Worm (Caenorhabditis elegans) whole organism, mixed stage, embryonic: ENCODE measurements around the gene F44G4.5.
A peak's percentile ranks its signal among the peaks of the same experiment; 100 is the strongest.

Experiments used
- M03D4.4 ChIP-seq: sonication (generic microtip); optimal IDR thresholded peaks from 2 replicates; lab custom pipeline; 2017; ENCODE audit warnings: mild to moderate bottlenecking, missing genetic modification characterization, missing compliant biosample characterization
- bed-3 ChIP-seq: fragments of 200-800 bp; sonication (Bioruptor generic); optimal IDR thresholded peaks from 3 replicates; lab custom pipeline; 2018; ENCODE audit warnings: mild to moderate bottlenecking, missing genetic modification characterization, moderate library complexity, missing compliant biosample characterization
- blmp-1 ChIP-seq: fragments of 150-350 bp; optimal IDR thresholded peaks from 2 replicates; lab custom pipeline; 2014; ENCODE audit warnings: missing biosample characterization, missing genetic modification characterization
- ceh-39 ChIP-seq: fragments of 150-350 bp; optimal IDR thresholded peaks from 2 replicates; lab custom pipeline; 2014; ENCODE audit warnings: missing biosample characterization, missing genetic modification characterization
- ceh-43 ChIP-seq: fragments of 200-800 bp; sonication (Bioruptor generic); optimal IDR thresholded peaks from 2 replicates; lab custom pipeline; 2018; ENCODE audit warnings: mild to moderate bottlenecking, missing genetic modification characterization, moderate library complexity, missing compliant biosample characterization
- ces-1 ChIP-seq: fragments of 150-350 bp; optimal IDR thresholded peaks from 2 replicates; lab custom pipeline; 2014; ENCODE audit warnings: missing biosample characterization, missing genetic modification reagents, missing genetic modification characterization
- cnd-1 ChIP-seq: fragments of 200-800 bp; sonication (Bioruptor generic); optimal IDR thresholded peaks from 2 replicates; lab custom pipeline; 2018; ENCODE audit warnings: mild to moderate bottlenecking, missing genetic modification characterization, missing compliant biosample characterization
- drap-1 ChIP-seq: fragments of 200-800 bp; sonication (Bioruptor generic); optimal IDR thresholded peaks from 3 replicates; lab custom pipeline; 2018; ENCODE audit warnings: mild to moderate bottlenecking, missing genetic modification characterization, missing compliant biosample characterization
- elt-1 ChIP-seq: sonication (generic microtip); optimal IDR thresholded peaks from 2 replicates; lab custom pipeline; 2017; ENCODE audit warnings: missing genetic modification characterization, mild to moderate bottlenecking, missing compliant biosample characterization, antibody characterized with exemption, moderate library complexity, borderline replicate concordance; ENCODE audit not compliant: insufficient read depth
- elt-3 ChIP-seq: fragments of 150-350 bp; optimal IDR thresholded peaks from 2 replicates; lab custom pipeline; 2014; ENCODE audit warnings: missing biosample characterization, missing genetic modification characterization
- flh-1 ChIP-seq: fragments of 200-800 bp; sonication (Bioruptor generic); optimal IDR thresholded peaks from 2 replicates; lab custom pipeline; 2018; ENCODE audit warnings: mild to moderate bottlenecking, missing genetic modification characterization, moderate library complexity, missing compliant biosample characterization
- ham-2 ChIP-seq: fragments of 200-800 bp; sonication (Bioruptor generic); optimal IDR thresholded peaks from 2 replicates; lab custom pipeline; 2018; ENCODE audit warnings: mild to moderate bottlenecking, missing genetic modification characterization, missing compliant biosample characterization
- hlh-1 ChIP-seq: fragments of 150-350 bp; optimal IDR thresholded peaks from 2 replicates; lab custom pipeline; 2014; ENCODE audit warnings: missing biosample characterization, missing genetic modification reagents, missing genetic modification characterization
- lin-13 ChIP-seq: fragments of 150-350 bp; optimal IDR thresholded peaks from 2 replicates; lab custom pipeline; 2014; ENCODE audit warnings: missing biosample characterization, missing genetic modification characterization
- lin-32 ChIP-seq: fragments of 200-800 bp; sonication (Bioruptor generic); optimal IDR thresholded peaks from 2 replicates; lab custom pipeline; 2018; ENCODE audit warnings: mild to moderate bottlenecking, missing genetic modification characterization, missing compliant biosample characterization
- lsy-2 ChIP-seq: fragments of 150-350 bp; optimal IDR thresholded peaks from 2 replicates; lab custom pipeline; 2014; ENCODE audit warnings: missing biosample characterization, missing genetic modification characterization
- mab-5 ChIP-seq: fragments of 150-350 bp; optimal IDR thresholded peaks from 2 replicates; lab custom pipeline; 2014; ENCODE audit warnings: missing biosample characterization, missing genetic modification characterization
- mep-1 ChIP-seq: fragments of 150-350 bp; optimal IDR thresholded peaks from 2 replicates; lab custom pipeline; 2017; ENCODE audit warnings: missing biosample characterization, missing genetic modification reagents, missing genetic modification characterization, inconsistent platforms
- mls-2 ChIP-seq: sonication (generic microtip); optimal IDR thresholded peaks from 2 replicates; lab custom pipeline; 2016; ENCODE audit warnings: mild to moderate bottlenecking, missing genetic modification characterization, moderate library complexity, missing compliant biosample characterization
- nhr-12 ChIP-seq: fragments of 150-350 bp; optimal IDR thresholded peaks from 2 replicates; lab custom pipeline; 2014; ENCODE audit warnings: missing biosample characterization, missing genetic modification characterization
- nhr-2 ChIP-seq: fragments of 150-350 bp; optimal IDR thresholded peaks from 2 replicates; lab custom pipeline; 2014; ENCODE audit warnings: missing biosample characterization, missing genetic modification characterization
- nhr-237 ChIP-seq: fragments of 150-350 bp; optimal IDR thresholded peaks from 2 replicates; lab custom pipeline; 2014; ENCODE audit warnings: missing biosample characterization, missing genetic modification characterization
- nhr-28 ChIP-seq: fragments of 150-350 bp; optimal IDR thresholded peaks from 2 replicates; lab custom pipeline; 2014; ENCODE audit warnings: missing biosample characterization, missing genetic modification characterization
- nhr-76 ChIP-seq: sonication (generic microtip); optimal IDR thresholded peaks from 2 replicates; lab custom pipeline; 2017; ENCODE audit warnings: missing biosample characterization, missing genetic modification characterization
- pha-4 ChIP-seq: fragments of 150-350 bp; optimal IDR thresholded peaks from 2 replicates; lab custom pipeline; 2018; ENCODE audit warnings: missing biosample characterization, missing genetic modification reagents, missing genetic modification characterization
- snpc-4 ChIP-seq: fragments of 150-350 bp; optimal IDR thresholded peaks from 2 replicates; lab custom pipeline; 2014; ENCODE audit warnings: missing biosample characterization, missing genetic modification characterization
- sptf-1 ChIP-seq: sonication (generic microtip); optimal IDR thresholded peaks from 2 replicates; lab custom pipeline; 2017; ENCODE audit warnings: mild to moderate bottlenecking, missing genetic modification characterization, moderate library complexity, missing compliant biosample characterization
- tbx-8 ChIP-seq: fragments of 200-800 bp; sonication (Bioruptor generic); optimal IDR thresholded peaks from 2 replicates; lab custom pipeline; 2018; ENCODE audit warnings: mild to moderate bottlenecking, missing genetic modification characterization, moderate library complexity, missing compliant biosample characterization
- unc-120 ChIP-seq: sonication (generic microtip); optimal IDR thresholded peaks from 2 replicates; lab custom pipeline; 2017; ENCODE audit warnings: missing genetic modification characterization, missing compliant biosample characterization; ENCODE audit not compliant: poor library complexity, severe bottlenecking
- unc-39 ChIP-seq: fragments of 150-350 bp; optimal IDR thresholded peaks from 2 replicates; lab custom pipeline; 2014; ENCODE audit warnings: missing biosample characterization, missing genetic modification characterization
- unc-62 ChIP-seq: fragments of 150-350 bp; optimal IDR thresholded peaks from 2 replicates; lab custom pipeline; 2014; ENCODE audit warnings: missing biosample characterization, missing genetic modification reagents, missing genetic modification characterization
- zip-8 ChIP-seq: fragments of 150-350 bp; optimal IDR thresholded peaks from 2 replicates; lab custom pipeline; 2014; ENCODE audit warnings: missing biosample characterization, missing genetic modification characterization
- ztf-11 ChIP-seq: fragments of 150-350 bp; optimal IDR thresholded peaks from 2 replicates; lab custom pipeline; 2014; ENCODE audit warnings: missing biosample characterization, missing genetic modification characterization

Gene F44G4.5

ce11 chrII:9019704-9020103 lies 19.5 kb upstream of the F44G4.5 start, which contains the start of gene dep-1:
Gene dep-1, minus strand, starts transcription at chrII:9019798.
- TF ChIP-seq elt-1 (tag; lab: Kevin White, UChicago) (no peak), unc-120 (no peak), unc-62 (GFP tag; lab: Kevin White, UChicago) (no peak)

DNA sequence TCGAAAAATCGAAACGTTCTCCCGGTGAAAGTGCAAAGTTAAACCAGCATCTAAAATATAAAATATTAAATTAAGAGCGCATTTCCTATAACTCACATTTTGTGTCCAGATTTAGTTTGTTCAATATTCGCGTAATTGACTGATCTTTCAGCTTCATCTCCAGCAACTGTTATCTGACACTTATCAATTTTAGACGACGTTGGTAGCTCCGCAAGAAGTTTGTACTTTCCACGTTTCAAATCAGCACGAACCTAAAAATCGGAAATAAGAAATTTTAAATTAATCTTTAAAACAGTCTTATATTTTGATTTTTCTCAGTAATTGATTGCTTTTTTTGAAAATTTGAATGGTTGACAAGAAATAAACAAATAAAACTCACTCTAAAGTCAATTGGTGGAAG lies 17.4 kb upstream of the F44G4.5 start:
- TF ChIP-seq nhr-76 (tag; lab: Kevin White, UChicago), result no peak
- no peak for TF ChIP-seq flh-1
- TF ChIP-seq M03D4.4 (tag; lab: Kevin White, UChicago), result no peak
- no peak for TF ChIP-seq unc-120
- TF ChIP-seq ceh-43 (GFP tag; lab: Kevin White, UChicago), result no peak
- no peak for TF ChIP-seq lin-13 (tag; lab: Kevin White, UChicago)
- TF ChIP-seq unc-62 (GFP tag; lab: Kevin White, UChicago), result no peak
- TF ChIP-seq ztf-11, result no peak
- no peak for TF ChIP-seq ham-2
- no peak for TF ChIP-seq elt-1 (tag; lab: Kevin White, UChicago)
- TF ChIP-seq ces-1 (GFP tag; lab: Kevin White, UChicago), result no peak
- no peak for TF ChIP-seq snpc-4
- no peak for TF ChIP-seq hlh-1 (tag; lab: Kevin White, UChicago)
- TF ChIP-seq drap-1 (GFP tag; lab: Kevin White, UChicago), result no peak
- TF ChIP-seq tbx-8, result no peak
- TF ChIP-seq lsy-2, result no peak
- TF ChIP-seq pha-4 (tag; lab: Kevin White, UChicago), result no peak
- no peak for TF ChIP-seq sptf-1 (tag; lab: Kevin White, UChicago)
- no peak for TF ChIP-seq mab-5

ce11 chrII:9014877-9015505 lies 14.8 kb upstream of the F44G4.5 start:
- TF ChIP-seq hlh-1 (tag; lab: Kevin White, UChicago), result peak; percentile 73
- peak; percentile 74 for TF ChIP-seq unc-62 (GFP tag; lab: Kevin White, UChicago)
- TF ChIP-seq mls-2 (tag; lab: Kevin White, UChicago), result no peak
- TF ChIP-seq zip-8 (tag; lab: Kevin White, UChicago), result no peak
- TF ChIP-seq unc-120, result peak; percentile 33
- TF ChIP-seq ceh-39 (tag; lab: Kevin White, UChicago), result no peak
- TF ChIP-seq lin-13 (tag; lab: Kevin White, UChicago), result no peak

ce11 chrII:9014188-9014587 lies 14.0 kb upstream of the F44G4.5 start:
- TF ChIP-seq unc-39 (tag; lab: Kevin White, UChicago) (no peak), sptf-1 (tag; lab: Kevin White, UChicago) (no peak), pha-4 (tag; lab: Kevin White, UChicago) (no peak), tbx-8 (no peak), ceh-43 (GFP tag; lab: Kevin White, UChicago) (no peak), ceh-39 (tag; lab: Kevin White, UChicago) (no peak), bed-3 (GFP tag; lab: Kevin White, UChicago) (no peak), nhr-12 (tag; lab: Kevin White, UChicago) (no peak), lin-13 (tag; lab: Kevin White, UChicago) (no peak), M03D4.4 (tag; lab: Kevin White, UChicago) (no peak), ztf-11 (no peak), cnd-1 (no peak), lsy-2 (no peak), nhr-237 (tag; lab: Kevin White, UChicago) (no peak), mep-1 (tag; lab: Kevin White, UChicago) (no peak), zip-8 (tag; lab: Kevin White, UChicago) (no peak), blmp-1 (no peak), nhr-28 (tag; lab: Kevin White, UChicago) (no peak)

DNA sequence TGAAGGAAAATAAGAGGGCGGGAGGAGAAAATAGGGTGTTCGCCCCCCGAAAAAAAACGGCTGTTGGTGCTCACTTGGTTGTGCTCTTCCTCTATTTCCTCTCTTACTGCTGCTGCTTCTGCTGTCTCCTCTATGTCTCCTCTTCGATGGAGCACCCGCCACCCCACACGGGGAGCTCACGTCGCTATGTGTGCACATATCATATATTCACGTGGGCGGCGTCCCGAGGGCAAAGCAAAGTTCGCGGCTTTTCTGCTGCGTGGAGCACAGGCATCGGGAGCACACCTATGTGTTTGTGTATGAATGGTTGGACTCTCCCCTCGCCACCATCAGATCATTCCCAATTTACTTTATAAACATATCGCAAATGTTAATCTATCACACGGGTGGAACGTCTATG lies 13.1 kb upstream of the F44G4.5 start:
- no peak for TF ChIP-seq elt-1 (tag; lab: Kevin White, UChicago)
- no peak for TF ChIP-seq nhr-237 (tag; lab: Kevin White, UChicago)
- TF ChIP-seq elt-3 (tag; lab: Kevin White, UChicago), result no peak
- TF ChIP-seq sptf-1 (tag; lab: Kevin White, UChicago), result peak; percentile 62
- TF ChIP-seq ham-2, result no peak
- no peak for TF ChIP-seq snpc-4
- TF ChIP-seq unc-39 (tag; lab: Kevin White, UChicago), result no peak
- no peak for TF ChIP-seq nhr-28 (tag; lab: Kevin White, UChicago)
- TF ChIP-seq hlh-1 (tag; lab: Kevin White, UChicago), result peak; percentile 14
- no peak for TF ChIP-seq nhr-76 (tag; lab: Kevin White, UChicago)
- no peak for TF ChIP-seq tbx-8
- TF ChIP-seq unc-120, result peak; percentile 48
- TF ChIP-seq lin-13 (tag; lab: Kevin White, UChicago), result no peak
- TF ChIP-seq ces-1 (GFP tag; lab: Kevin White, UChicago), result no peak
- TF ChIP-seq blmp-1, result no peak
- TF ChIP-seq cnd-1, result no peak
- no peak for TF ChIP-seq M03D4.4 (tag; lab: Kevin White, UChicago)
- no peak for TF ChIP-seq flh-1
- TF ChIP-seq mls-2 (tag; lab: Kevin White, UChicago), result no peak
- no peak for TF ChIP-seq ceh-39 (tag; lab: Kevin White, UChicago)
- no peak for TF ChIP-seq nhr-2 (tag; lab: Kevin White, UChicago)
- no peak for TF ChIP-seq mep-1 (tag; lab: Kevin White, UChicago)
- peak; percentile 36 for TF ChIP-seq drap-1 (GFP tag; lab: Kevin White, UChicago)
- no peak for TF ChIP-seq bed-3 (GFP tag; lab: Kevin White, UChicago)
- no peak for TF ChIP-seq lin-32 (GFP tag; lab: Kevin White, UChicago)
